Fruit fly (Drosophila melanogaster): Measurements from ENCODE around the gene CG15882.

Gene CG15882

DNA sequence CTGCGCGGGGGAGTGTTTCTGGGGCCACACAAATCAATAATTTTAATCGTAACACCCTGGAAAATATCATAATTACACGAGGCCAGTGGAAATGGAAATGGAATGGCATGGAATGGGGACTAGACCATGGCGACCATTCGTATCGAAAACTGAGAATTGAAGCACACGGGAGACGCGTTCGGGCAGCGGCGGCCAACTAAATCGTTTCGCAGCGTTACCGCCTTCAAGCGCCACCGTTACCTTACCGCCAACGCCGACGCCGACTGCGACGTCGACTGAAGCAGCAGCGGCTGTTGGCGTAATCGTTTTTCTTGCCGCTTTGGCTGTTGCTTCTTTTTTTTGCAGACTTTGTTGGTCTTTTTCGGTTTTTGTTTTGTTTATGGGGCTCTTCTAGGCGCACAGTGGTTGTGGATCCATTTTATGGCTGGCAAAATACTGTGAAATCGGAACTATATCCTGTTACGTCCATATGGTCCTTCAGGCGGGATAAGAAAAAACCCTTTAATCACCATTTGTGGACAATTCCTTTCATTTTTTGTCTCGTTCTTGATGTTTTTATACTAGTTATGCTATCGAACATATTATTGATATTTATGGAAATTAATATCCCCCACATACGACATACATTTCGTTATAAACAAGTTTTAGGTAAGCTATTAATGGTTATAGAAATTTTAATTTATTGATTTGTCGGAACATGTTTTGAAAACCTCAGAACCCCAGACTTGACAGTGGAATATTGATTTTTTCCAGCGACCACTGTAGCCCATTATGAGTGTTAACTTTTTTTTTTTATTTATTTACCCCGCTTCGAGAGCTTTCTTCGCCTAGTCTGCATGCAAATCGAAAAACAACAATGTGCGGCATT lies 41.2 kb upstream of the CG15882 start:
- TF ChIP-seq HLH106 (tag; optimal IDR thresholded peaks at IDR 0.05) (no peak), CrebA (GFP tag; optimal IDR thresholded peaks at IDR 0.05; ENCODE audit: borderline replicate concordance) (peak; percentile 55), Sp1 (GFP tag; optimal IDR thresholded peaks at IDR 0.05) (no peak), sv (GFP tag; optimal IDR thresholded peaks at IDR 0.05) (no peak), ey (GFP tag; optimal IDR thresholded peaks at IDR 0.05) (no peak), dsf (GFP tag; optimal IDR thresholded peaks at IDR 0.05; ENCODE audit: borderline replicate concordance) (no peak), jim (GFP tag; optimal IDR thresholded peaks at IDR 0.05) (no peak), fru (GFP tag; optimal IDR thresholded peaks at IDR 0.05) (no peak), Dif (GFP tag; optimal IDR thresholded peaks at IDR 0.05; ENCODE audit: partially characterized antibody) (no peak), Rel (GFP tag; optimal IDR thresholded peaks at IDR 0.05) (no peak), Rel (tag; optimal IDR thresholded peaks at IDR 0.05) (peak; percentile 48), br (GFP tag; optimal IDR thresholded peaks at IDR 0.05) (peak; percentile 43)

DNA sequence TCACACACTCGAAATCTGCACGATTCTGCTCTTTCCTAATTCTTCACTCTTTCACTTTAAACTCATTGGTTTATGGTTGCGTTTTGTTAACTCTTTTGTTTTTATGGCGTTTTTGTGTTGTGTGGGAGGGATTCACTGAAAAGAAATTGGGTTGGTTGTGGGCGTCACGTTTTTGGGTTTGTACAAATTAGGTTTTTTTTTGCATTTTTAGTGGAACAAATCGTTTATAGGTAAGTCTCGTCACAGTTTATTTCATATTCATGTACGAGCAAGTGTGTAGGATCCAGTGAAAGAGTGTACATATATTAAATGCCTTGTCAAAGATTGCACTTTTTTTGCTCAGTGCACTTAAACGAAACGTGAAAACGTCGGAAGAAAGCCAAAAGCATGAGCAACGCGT lies 40.5 kb upstream of the CG15882 start:
- peak; percentile 71 for TF ChIP-seq OdsH (GFP tag; optimal IDR thresholded peaks at IDR 0.05)
- no peak for TF ChIP-seq Vsx2 (GFP tag; optimal IDR thresholded peaks at IDR 0.05; ENCODE audit: partially characterized antibody)
- TF ChIP-seq Abd-B (GFP tag; optimal IDR thresholded peaks at IDR 0.05), result no peak
- TF ChIP-seq N (GFP tag; optimal IDR thresholded peaks at IDR 0.05), result no peak
- peak; percentile 73 for TF ChIP-seq ey (GFP tag; optimal IDR thresholded peaks at IDR 0.05)
- TF ChIP-seq HLH106 (tag; optimal IDR thresholded peaks at IDR 0.05), result no peak
- no peak for TF ChIP-seq usp (GFP tag; optimal IDR thresholded peaks at IDR 0.05)
- peak; percentile 8 for TF ChIP-seq CG32264 (GFP tag; optimal IDR thresholded peaks at IDR 0.05)
- no peak for TF ChIP-seq brk (GFP tag; optimal IDR thresholded peaks at IDR 0.05)
- peak; percentile 36 for TF ChIP-seq Hnf4 (GFP tag; optimal IDR thresholded peaks at IDR 0.05)
- no peak for TF ChIP-seq Dif (GFP tag; optimal IDR thresholded peaks at IDR 0.05; ENCODE audit: partially characterized antibody)
- TF ChIP-seq foxo (GFP tag; optimal IDR thresholded peaks at IDR 0.05), result peak in 1 of 2 experiments; percentile 83
- TF ChIP-seq br (GFP tag; optimal IDR thresholded peaks at IDR 0.05), result peak; percentile 26
- no peak for TF ChIP-seq dl (GFP tag; optimal IDR thresholded peaks at IDR 0.05; ENCODE audit: insufficient read depth in 1 of 2, partially characterized antibody in 2 of 2)
- peak; percentile 67 for TF ChIP-seq rgr (GFP tag; optimal IDR thresholded peaks at IDR 0.05)
- no peak for TF ChIP-seq CrebA (GFP tag; optimal IDR thresholded peaks at IDR 0.05; ENCODE audit: borderline replicate concordance)
- TF ChIP-seq Mio (GFP tag; optimal IDR thresholded peaks at IDR 0.05), result no peak
- no peak for TF ChIP-seq sv (GFP tag; optimal IDR thresholded peaks at IDR 0.05)
- TF ChIP-seq Jra (GFP tag; optimal IDR thresholded peaks at IDR 0.05), result no peak
- no peak for TF ChIP-seq sage (GFP tag; optimal IDR thresholded peaks at IDR 0.05)
- no peak for TF ChIP-seq dsf (GFP tag; optimal IDR thresholded peaks at IDR 0.05; ENCODE audit: borderline replicate concordance)
- TF ChIP-seq Hr78 (GFP tag; optimal IDR thresholded peaks at IDR 0.05), result no peak
- no peak for TF ChIP-seq GATAd (GFP tag; optimal IDR thresholded peaks at IDR 0.05)
- no peak for TF ChIP-seq CG9705 (GFP tag; optimal IDR thresholded peaks at IDR 0.05)
- peak; percentile 55 for TF ChIP-seq Sp1 (GFP tag; optimal IDR thresholded peaks at IDR 0.05)
- no peak for TF ChIP-seq jim (GFP tag; optimal IDR thresholded peaks at IDR 0.05)
- peak; percentile 77 for TF ChIP-seq fru (GFP tag; optimal IDR thresholded peaks at IDR 0.05)
- TF ChIP-seq h (GFP tag; optimal IDR thresholded peaks at IDR 0.05), result peak; percentile 73
- TF ChIP-seq woc (GFP tag; optimal IDR thresholded peaks at IDR 0.05), result peak; percentile 29
- no peak for TF ChIP-seq pan (optimal IDR thresholded peaks at IDR 0.05)
- TF ChIP-seq lola (GFP tag; optimal IDR thresholded peaks at IDR 0.05), result no peak
- TF ChIP-seq tai (GFP tag; optimal IDR thresholded peaks at IDR 0.05), result no peak
- no peak for TF ChIP-seq Dfd (GFP tag; optimal IDR thresholded peaks at IDR 0.05)
- no peak for TF ChIP-seq Myc (optimal IDR thresholded peaks at IDR 0.05)
- TF ChIP-seq psq (GFP tag; optimal IDR thresholded peaks at IDR 0.05), result peak; percentile 76
- TF ChIP-seq dmrt93B (GFP tag; optimal IDR thresholded peaks at IDR 0.05), result no peak
- TF ChIP-seq Rel (GFP tag; optimal IDR thresholded peaks at IDR 0.05), result no peak
- no peak for TF ChIP-seq Rel (tag; optimal IDR thresholded peaks at IDR 0.05)
- no peak for TF ChIP-seq Hr83 (GFP tag; optimal IDR thresholded peaks at IDR 0.05; ENCODE audit: poor library complexity, severe bottlenecking)

Measured in whole organism, wandering third instar larva.